Worm (Caenorhabditis elegans) whole organism, midembryonic: Measurements from ENCODE around the gene ugt-42.

Experiments
- cog-1 ChIP-seq: sonication (generic microtip); optimal IDR thresholded peaks from 2 replicates; lab custom pipeline; 2016; ENCODE audit warnings: missing genetic modification characterization, missing compliant biosample characterization
- flt-1 ChIP-seq: fragments of 200-800 bp; sonication (Bioruptor generic); IDR thresholded peaks from 2 replicates; pipeline ENCODE4 v1.3.6; 2022; ENCODE audit warnings: missing genetic modification characterization, missing compliant biosample characterization
- klf-2 ChIP-seq: fragments of 200-800 bp; sonication (Bioruptor generic); conservative IDR thresholded peaks from 2 replicates; pipeline ENCODE4 v1.3.6; 2022; ENCODE audit warnings: missing genetic modification reagents, missing genetic modification characterization, missing compliant biosample characterization
- med-1 ChIP-seq: sonication (generic microtip); optimal IDR thresholded peaks from 2 replicates; lab custom pipeline; 2017; ENCODE audit warnings: missing genetic modification characterization, mild to moderate bottlenecking, missing compliant biosample characterization, antibody characterized with exemption, missing genetic modification reagents; ENCODE audit not compliant: insufficient read depth
- tab-1 ChIP-seq: fragments of 200-800 bp; sonication (Bioruptor generic); IDR thresholded peaks from 2 replicates; pipeline ENCODE4 v1.3.6; 2022; ENCODE audit warnings: missing genetic modification characterization, missing compliant biosample characterization
- ztf-23 ChIP-seq: fragments of 200-800 bp; sonication (Bioruptor generic); IDR thresholded peaks from 2 replicates; pipeline ENCODE4 v1.3.6; 2022; ENCODE audit warnings: missing genetic modification reagents, missing genetic modification characterization, missing compliant biosample characterization

ce11 chrV:682031-682430 lies 35.0 kb downstream of the ugt-42 start, which contains the start of gene srx-23:
- TF ChIP-seq flt-1 (GFP tag; lab: Robert Waterston, UW) (no peak), med-1 (GFP tag; lab: Kevin White, UChicago) (no peak), tab-1 (GFP tag; lab: Robert Waterston, UW) (no peak), klf-2 (GFP tag; lab: Robert Waterston, UW) (no peak), cog-1 (no peak), ztf-23 (GFP tag; lab: Robert Waterston, UW) (no peak)
